Worm (Caenorhabditis elegans) whole organism, young adult: ENCODE results near the gene nhr-88.

Experiments used
- B0261.1 ChIP-seq: sonication (generic microtip); optimal IDR thresholded peaks from 2 replicates; lab custom pipeline; 2016; ENCODE audit warnings: mild to moderate bottlenecking, missing genetic modification characterization, moderate library complexity, missing compliant biosample characterization
- B0336.3 ChIP-seq: fragments of 200-800 bp; sonication (Bioruptor generic); IDR thresholded peaks from 2 replicates; pipeline ENCODE4 v1.3.6; 2022; ENCODE audit warnings: missing genetic modification characterization, missing compliant biosample characterization
- C17E4.6 ChIP-seq: fragments of 200-800 bp; sonication (Bioruptor generic); IDR thresholded peaks from 2 replicates; pipeline ENCODE4 v1.3.6; 2022; ENCODE audit warnings: missing genetic modification reagents, missing genetic modification characterization, missing compliant biosample characterization
- F22D6.2 ChIP-seq: sonication (generic microtip); optimal IDR thresholded peaks from 2 replicates; lab custom pipeline; 2016; ENCODE audit warnings: mild to moderate bottlenecking, missing genetic modification characterization, missing compliant biosample characterization
- aptf-2 ChIP-seq: fragments of 200-800 bp; sonication (Bioruptor generic); conservative IDR thresholded peaks from 2 replicates; pipeline ENCODE4 v1.3.6; 2022; ENCODE audit warnings: missing genetic modification reagents, missing genetic modification characterization, missing compliant biosample characterization
- attf-3 ChIP-seq: fragments of 200-800 bp; sonication (Bioruptor generic); conservative IDR thresholded peaks from 2 replicates; pipeline ENCODE4 v1.3.6; 2022; ENCODE audit warnings: missing genetic modification reagents, missing genetic modification characterization, missing compliant biosample characterization
- attf-6 ChIP-seq: fragments of 200-800 bp; sonication (Bioruptor generic); IDR thresholded peaks from 2 replicates; pipeline ENCODE4 v1.3.6; 2022; ENCODE audit warnings: missing genetic modification reagents, missing genetic modification characterization, missing compliant biosample characterization
- cebp-1 ChIP-seq, 2 experiments: fragments of 200-800 bp in 1 of 2; sonication (Bioruptor generic) in 1 of 2; sonication (generic microtip) in 1 of 2; IDR thresholded peaks in 1 of 2; optimal IDR thresholded peaks in 1 of 2; 2 replicates each; pipeline versions ENCODE4 v1.3.6 to Lab custom; 2017 to 2022; ENCODE audit warnings: missing compliant biosample characterization in 2 of 2, missing genetic modification characterization in 2 of 2, mild to moderate bottlenecking in 1 of 2, missing genetic modification reagents in 1 of 2, moderate library complexity in 1 of 2
- ceh-58 ChIP-seq: fragments of 200-800 bp; sonication (Bioruptor generic); IDR thresholded peaks from 2 replicates; pipeline ENCODE4 v1.3.6; 2022; ENCODE audit warnings: missing genetic modification characterization, missing compliant biosample characterization
- ceh-79 ChIP-seq: sonication (generic microtip); optimal IDR thresholded peaks from 2 replicates; lab custom pipeline; 2017; ENCODE audit warnings: mild to moderate bottlenecking, missing genetic modification characterization, missing compliant biosample characterization
- ceh-91 ChIP-seq: fragments of 200-800 bp; sonication (Bioruptor generic); IDR thresholded peaks from 2 replicates; pipeline ENCODE4 v1.3.6; 2022; ENCODE audit warnings: missing genetic modification reagents, missing genetic modification characterization, missing compliant biosample characterization
- chd-7 ChIP-seq: sonication (generic microtip); optimal IDR thresholded peaks from 2 replicates; lab custom pipeline; 2016; ENCODE audit warnings: mild to moderate bottlenecking, missing genetic modification characterization, moderate library complexity, missing compliant biosample characterization
- ekl-4 ChIP-seq: fragments of 200-800 bp; sonication (Bioruptor generic); IDR thresholded peaks from 2 replicates; pipeline ENCODE4 v1.3.6; 2022; ENCODE audit warnings: missing genetic modification reagents, missing genetic modification characterization, missing compliant biosample characterization
- fkh-3 ChIP-seq: sonication (generic microtip); optimal IDR thresholded peaks from 2 replicates; lab custom pipeline; 2016; ENCODE audit warnings: mild to moderate bottlenecking, missing genetic modification characterization, missing compliant biosample characterization
- gei-17 ChIP-seq: fragments of 200-800 bp; sonication (Bioruptor generic); optimal IDR thresholded peaks from 2 replicates; lab custom pipeline; 2018; ENCODE audit warnings: mild to moderate bottlenecking, missing genetic modification characterization, missing compliant biosample characterization
- hmg-1.2 ChIP-seq: fragments of 200-800 bp; sonication (Bioruptor generic); IDR thresholded peaks from 2 replicates; pipeline ENCODE4 v1.3.6; 2022; ENCODE audit warnings: missing genetic modification reagents, missing genetic modification characterization, missing compliant biosample characterization
- hrde-1 ChIP-seq: sonication (generic microtip); optimal IDR thresholded peaks from 2 replicates; lab custom pipeline; 2016; ENCODE audit warnings: missing genetic modification characterization, mild to moderate bottlenecking, missing compliant biosample characterization, moderate library complexity, missing genotype, missing genetic modification reagents, borderline replicate concordance
- hsf-1 ChIP-seq: fragments of 200-800 bp; sonication (Bioruptor generic); IDR thresholded peaks from 2 replicates; pipeline ENCODE4 v1.3.6; 2022; ENCODE audit warnings: missing genetic modification reagents, missing genetic modification characterization, missing compliant biosample characterization
- lag-1 ChIP-seq: fragments of 200-800 bp; sonication (Bioruptor generic); IDR thresholded peaks from 2 replicates; pipeline ENCODE4 v1.3.6; 2022; ENCODE audit warnings: missing genetic modification reagents, missing genetic modification characterization, missing compliant biosample characterization
- let-526 ChIP-seq: fragments of 200-800 bp; sonication (Bioruptor generic); IDR thresholded peaks from 2 replicates; pipeline ENCODE4 v1.3.6; 2022; ENCODE audit warnings: missing genetic modification reagents, missing genetic modification characterization, missing compliant biosample characterization
- lin-26 ChIP-seq: fragments of 200-800 bp; sonication (Bioruptor generic); IDR thresholded peaks from 2 replicates; pipeline ENCODE4 v1.3.6; 2022; ENCODE audit warnings: missing genetic modification reagents, missing genetic modification characterization, missing compliant biosample characterization
- madf-8 ChIP-seq: fragments of 200-800 bp; sonication (Bioruptor generic); conservative IDR thresholded peaks from 2 replicates; pipeline ENCODE4 v1.3.6; 2022; ENCODE audit warnings: missing genetic modification reagents, missing genetic modification characterization, missing compliant biosample characterization
- nhr-179 ChIP-seq: sonication (generic microtip); optimal IDR thresholded peaks from 2 replicates; lab custom pipeline; 2016; ENCODE audit warnings: mild to moderate bottlenecking, missing genetic modification characterization, missing compliant biosample characterization
- nhr-27 ChIP-seq: fragments of 200-800 bp; sonication (Bioruptor generic); optimal IDR thresholded peaks from 2 replicates; lab custom pipeline; 2018; ENCODE audit warnings: mild to moderate bottlenecking, missing genetic modification characterization, moderate library complexity, missing compliant biosample characterization
- nhr-80 ChIP-seq: sonication (generic microtip); optimal IDR thresholded peaks from 2 replicates; lab custom pipeline; 2016; ENCODE audit warnings: missing genetic modification characterization, missing compliant biosample characterization
- nhr-90 ChIP-seq: sonication (generic microtip); optimal IDR thresholded peaks from 2 replicates; lab custom pipeline; 2016; ENCODE audit warnings: missing genotype, mild to moderate bottlenecking, missing genetic modification characterization, missing compliant biosample characterization
- pha-4 ChIP-seq: fragments of 150-350 bp; sonication (generic microtip); optimal IDR thresholded peaks from 2 replicates; lab custom pipeline; 2014; ENCODE audit warnings: missing biosample characterization, missing genetic modification reagents, missing genetic modification characterization
- rpc-1 ChIP-seq, 2 experiments: fragments of 150-350 bp in 1 of 2; sonication (generic microtip) in 1 of 2; optimal IDR thresholded peaks; 2 replicates each; lab custom pipeline; 2014 to 2018; ENCODE audit warnings: missing biosample characterization in 1 of 2, missing genetic modification characterization in 1 of 2, missing genetic modification reagents in 1 of 2, missing genotype in 1 of 2
- sea-2 ChIP-seq: fragments of 200-800 bp; sonication (Bioruptor generic); IDR thresholded peaks from 2 replicates; pipeline ENCODE4 v1.3.6; 2022; ENCODE audit warnings: missing genetic modification characterization, missing compliant biosample characterization
- snpc-1.3 ChIP-seq: sonication (generic microtip); optimal IDR thresholded peaks from 2 replicates; lab custom pipeline; 2017; ENCODE audit warnings: missing genetic modification characterization, mild to moderate bottlenecking, missing compliant biosample characterization, antibody characterized with exemption, moderate library complexity, missing genotype, missing genetic modification reagents; ENCODE audit not compliant: insufficient read depth
- somi-1 ChIP-seq: fragments of 200-800 bp; sonication (Bioruptor generic); optimal IDR thresholded peaks from 2 replicates; lab custom pipeline; 2018; ENCODE audit warnings: mild to moderate bottlenecking, missing genetic modification characterization, missing compliant biosample characterization
- tbp1 ChIP-seq: fragments of 200-800 bp; sonication (Bioruptor generic); optimal IDR thresholded peaks from 2 replicates; lab custom pipeline; 2018; ENCODE audit warnings: mild to moderate bottlenecking, missing genetic modification characterization, missing compliant biosample characterization
- tbx-9 ChIP-seq: sonication (generic microtip); optimal IDR thresholded peaks from 2 replicates; lab custom pipeline; 2016; ENCODE audit warnings: borderline replicate concordance, missing genetic modification characterization, inconsistent platforms, missing compliant biosample characterization
- unc-130 ChIP-seq: sonication (generic microtip); optimal IDR thresholded peaks from 2 replicates; lab custom pipeline; 2016; ENCODE audit warnings: missing genetic modification reagents, missing genetic modification characterization, missing compliant biosample characterization
- ztf-25 ChIP-seq: fragments of 200-800 bp; sonication (Bioruptor generic); IDR thresholded peaks from 2 replicates; pipeline ENCODE4 v1.3.6; 2022; ENCODE audit warnings: missing genetic modification reagents, missing genetic modification characterization, missing compliant biosample characterization
- ztf-26 ChIP-seq: sonication (generic microtip); optimal IDR thresholded peaks from 2 replicates; lab custom pipeline; 2017; ENCODE audit warnings: missing genetic modification characterization, missing compliant biosample characterization
- ztf-6 ChIP-seq: fragments of 200-800 bp; sonication (Bioruptor generic); IDR thresholded peaks from 2 replicates; pipeline ENCODE4 v1.3.6; 2022; ENCODE audit warnings: missing genetic modification reagents, missing genetic modification characterization, missing compliant biosample characterization

nhr-88 gene

DNA sequence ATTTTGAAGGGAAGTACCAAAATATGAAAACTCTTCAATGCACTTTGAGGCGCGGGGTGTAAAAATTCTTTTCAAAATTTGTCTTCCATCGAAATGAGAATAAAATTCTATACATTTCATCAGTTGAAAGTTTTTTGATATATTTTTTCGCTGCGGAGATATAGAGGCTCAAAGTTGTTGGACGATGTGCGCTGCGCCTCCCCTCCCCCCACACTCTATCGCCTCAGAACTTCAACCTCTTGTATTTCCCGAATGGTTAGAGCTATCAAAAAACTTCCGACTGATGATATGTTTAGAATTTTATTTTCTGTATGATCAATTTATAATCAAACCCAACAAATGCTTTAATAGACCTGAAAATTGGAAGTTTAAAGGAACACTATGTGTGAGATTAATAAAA, 27.8 kb upstream of the nhr-88 start:
- TF ChIP-seq hmg-1.2 (GFP tag; lab: Robert Waterston, UW) (0 out of 2 replicates have a peak, but pooled peaks have one; percentile 27), chd-7 (no peak)

- no peak for TF ChIP-seq hrde-1 (tag; lab: Kevin White, UChicago)
- TF ChIP-seq rpc-1 (optimal IDR thresholded peaks at IDR 0.05; lab: Kevin White, UChicago): no peak
- peak; percentile 21 for TF ChIP-seq rpc-1 (tag; optimal IDR thresholded peaks at IDR 0.05; lab: Kevin White, UChicago)
These were observed 23.8 kb upstream of the nhr-88 start, which contains the start of gene irld-51 for ce11 chrII:2952629-2953028. Gene irld-51 (minus strand): TSS chrII:2952729.

- TF ChIP-seq pha-4 (no peak), madf-8 (GFP tag; lab: Robert Waterston, UW) (no peak), B0336.3 (GFP tag; lab: Robert Waterston, UW) (no peak), attf-3 (GFP tag; lab: Robert Waterston, UW) (no peak), hsf-1 (GFP tag; lab: Robert Waterston, UW) (no peak), ztf-26 (tag; lab: Kevin White, UChicago) (no peak), nhr-27 (no peak), nhr-90 (tag; lab: Kevin White, UChicago) (no peak), tbx-9 (tag; lab: Kevin White, UChicago) (no peak), ztf-25 (GFP tag; lab: Robert Waterston, UW) (no peak), lag-1 (GFP tag; lab: Robert Waterston, UW) (no peak), ceh-91 (GFP tag; lab: Robert Waterston, UW) (no peak), nhr-80 (no peak), ztf-6 (no peak), ceh-79 (tag; lab: Kevin White, UChicago) (no peak), ekl-4 (GFP tag; lab: Robert Waterston, UW) (no peak), fkh-3 (tag; lab: Kevin White, UChicago) (no peak), cebp-1 (GFP tag; IDR thresholded peaks at IDR 0.05; lab: Robert Waterston, UW) (no peak), cebp-1 (tag; optimal IDR thresholded peaks at IDR 0.05; lab: Kevin White, UChicago) (no peak), tbp1 (GFP tag; lab: Kevin White, UChicago) (peak; percentile 70), aptf-2 (GFP tag; lab: Robert Waterston, UW) (no peak), gei-17 (GFP tag; lab: Kevin White, UChicago) (no peak), somi-1 (GFP tag; lab: Kevin White, UChicago) (no peak), sea-2 (GFP tag; lab: Robert Waterston, UW) (no peak), attf-6 (GFP tag; lab: Robert Waterston, UW) (no peak), lin-26 (GFP tag; lab: Robert Waterston, UW) (0 out of 2 replicates have a peak, but pooled peaks have one; percentile 22), snpc-1.3 (tag; lab: Kevin White, UChicago) (no peak), F22D6.2 (tag; lab: Kevin White, UChicago) (no peak), ceh-58 (GFP tag; lab: Robert Waterston, UW) (no peak), C17E4.6 (no peak), rpc-1 (optimal IDR thresholded peaks at IDR 0.05; lab: Kevin White, UChicago) (no peak), rpc-1 (tag; optimal IDR thresholded peaks at IDR 0.05; lab: Kevin White, UChicago) (peak; percentile 62), nhr-179 (tag; lab: Kevin White, UChicago) (no peak), let-526 (GFP tag; lab: Robert Waterston, UW) (no peak), B0261.1 (peak; percentile 34), unc-130 (GFP tag; lab: Kevin White, UChicago) (no peak)
These were observed 20.8 kb upstream of the nhr-88 start, which contains the start of gene irld-48 for ce11 chrII:2955656-2956115. Gene irld-48 (plus strand): TSS chrII:2956065.
